Fruit fly (Drosophila melanogaster) whole organism, embryonic: ENCODE data around the gene CG14237.
A peak's percentile ranks its signal among the peaks of the same experiment; 100 is the strongest.

Source experiments
- CG11093 ChIP-seq: fragments of 200-800 bp; sonication (Bioruptor generic); IDR thresholded peaks from 3 replicates; pipeline ENCODE4 v1.3.6; 2022; ENCODE audit warnings: missing biosample characterization, missing genetic modification characterization
- CG12299 ChIP-seq: fragments of 200-800 bp; sonication (Bioruptor generic); optimal IDR thresholded peaks from 2 replicates; lab custom pipeline; 2018; ENCODE audit warnings: missing biosample characterization, mild to moderate bottlenecking, missing genetic modification characterization
- CG1233 ChIP-seq: fragments of 200-800 bp; sonication (Bioruptor generic); optimal IDR thresholded peaks from 4 replicates; lab custom pipeline; 2018; ENCODE audit warnings: missing biosample characterization, mild to moderate bottlenecking, missing genetic modification characterization
- CG12942 ChIP-seq: fragments of 200-800 bp; sonication (Bioruptor generic); optimal IDR thresholded peaks from 3 replicates; lab custom pipeline; 2016; ENCODE audit warnings: missing biosample characterization, missing genetic modification characterization
- CG16779 ChIP-seq: fragments of 200-800 bp; sonication (Bioruptor generic); IDR thresholded peaks from 2 replicates; pipeline ENCODE4 v1.3.6; 2022; ENCODE audit warnings: missing biosample characterization, missing genetic modification characterization
- CG17359 ChIP-seq: fragments of 200-800 bp; sonication (Bioruptor generic); optimal IDR thresholded peaks from 3 replicates; lab custom pipeline; 2018; ENCODE audit warnings: missing biosample characterization, mild to moderate bottlenecking, missing genetic modification characterization, moderate library complexity
- CG18011 ChIP-seq: fragments of 200-800 bp; sonication (Bioruptor generic); optimal IDR thresholded peaks from 2 replicates; lab custom pipeline; 2017; ENCODE audit warnings: missing biosample characterization, missing genetic modification characterization, mild to moderate bottlenecking, moderate library complexity, missing genotype
- CG18262 ChIP-seq: fragments of 200-800 bp; optimal IDR thresholded peaks from 3 replicates; lab custom pipeline; 2019; ENCODE audit warnings: missing biosample characterization, mild to moderate bottlenecking, missing genetic modification characterization, moderate library complexity
- CG18619 ChIP-seq: fragments of 200-800 bp; sonication (Bioruptor generic); optimal IDR thresholded peaks from 3 replicates; lab custom pipeline; 2017; ENCODE audit warnings: missing biosample characterization, mild to moderate bottlenecking, missing genetic modification characterization
- CG31441 ChIP-seq: fragments of 200-800 bp; sonication (Bioruptor generic); IDR thresholded peaks from 2 replicates; pipeline ENCODE4 v1.3.6; 2022; ENCODE audit warnings: missing biosample characterization, missing genetic modification characterization
- CG33557 ChIP-seq: fragments of 200-800 bp; sonication (Bioruptor generic); optimal IDR thresholded peaks from 2 replicates; lab custom pipeline; 2019; ENCODE audit warnings: missing biosample characterization, mild to moderate bottlenecking, missing genetic modification characterization, moderate library complexity
- CG4282 ChIP-seq: fragments of 200-800 bp; sonication (Bioruptor generic); optimal IDR thresholded peaks from 2 replicates; lab custom pipeline; 2016; ENCODE audit warnings: missing biosample characterization, missing genetic modification characterization
- CG4854 ChIP-seq: fragments of 200-800 bp; sonication (Bioruptor generic); optimal IDR thresholded peaks from 2 replicates; lab custom pipeline; 2016; ENCODE audit warnings: missing biosample characterization, missing genetic modification characterization, inconsistent platforms
- CG6654 ChIP-seq: fragments of 200-800 bp; sonication (Bioruptor generic); optimal IDR thresholded peaks from 2 replicates; lab custom pipeline; 2017; ENCODE audit warnings: missing biosample characterization, mild to moderate bottlenecking, missing genetic modification characterization
- CG7556 ChIP-seq: fragments of 200-800 bp; sonication (Bioruptor generic); optimal IDR thresholded peaks from 2 replicates; lab custom pipeline; 2017; ENCODE audit warnings: missing biosample characterization, mild to moderate bottlenecking, missing genetic modification characterization
- CG8281 ChIP-seq: fragments of 200-800 bp; sonication (Bioruptor generic); optimal IDR thresholded peaks from 2 replicates; lab custom pipeline; 2018; ENCODE audit warnings: missing biosample characterization, mild to moderate bottlenecking, missing genetic modification characterization, moderate library complexity
- CG8290 ChIP-seq, 3 experiments: fragments of 200-800 bp; sonication (Bioruptor generic); optimal IDR thresholded peaks; 2 replicates each; lab custom pipeline; 2016 to 2019; ENCODE audit warnings: missing biosample characterization in 3 of 3, missing genetic modification characterization in 3 of 3, mild to moderate bottlenecking in 2 of 3, moderate library complexity in 1 of 3
- CG8478 ChIP-seq: fragments of >200 bp; optimal IDR thresholded peaks from 2 replicates; lab custom pipeline; 2018
- CG9437 ChIP-seq: fragments of 200-800 bp; sonication (Bioruptor generic); optimal IDR thresholded peaks from 2 replicates; lab custom pipeline; 2018; ENCODE audit warnings: missing biosample characterization, mild to moderate bottlenecking, missing genetic modification characterization
- CG9609 ChIP-seq: fragments of 200-800 bp; sonication (Bioruptor generic); optimal IDR thresholded peaks from 3 replicates; lab custom pipeline; 2016; ENCODE audit warnings: missing biosample characterization, missing genetic modification characterization
- CG9727 ChIP-seq: fragments of 200-800 bp; sonication (Bioruptor generic); optimal IDR thresholded peaks from 3 replicates; lab custom pipeline; 2017; ENCODE audit warnings: missing biosample characterization, mild to moderate bottlenecking, missing genetic modification characterization
- D19A ChIP-seq: fragments of 200-800 bp; optimal IDR thresholded peaks from 3 replicates; lab custom pipeline; 2019; ENCODE audit warnings: missing biosample characterization, mild to moderate bottlenecking, missing genetic modification characterization, moderate library complexity
- Dek ChIP-seq: fragments of 200-800 bp; sonication (Bioruptor generic); optimal IDR thresholded peaks from 3 replicates; lab custom pipeline; 2019; ENCODE audit warnings: missing biosample characterization, mild to moderate bottlenecking, missing genetic modification characterization, moderate library complexity
- Dip3 ChIP-seq: fragments of 200-800 bp; sonication (Bioruptor generic); optimal IDR thresholded peaks from 3 replicates; lab custom pipeline; 2016; ENCODE audit warnings: missing biosample characterization, missing genetic modification characterization
- H2.0 ChIP-seq: fragments of 200-800 bp; sonication (Bioruptor generic); IDR thresholded peaks from 2 replicates; pipeline ENCODE4 v1.3.6; 2022; ENCODE audit warnings: missing biosample characterization, missing genetic modification characterization
- HLH3B ChIP-seq: fragments of 200-800 bp; sonication (Bioruptor generic); IDR thresholded peaks from 2 replicates; pipeline ENCODE4 v1.3.6; 2022; ENCODE audit warnings: missing biosample characterization, missing genetic modification characterization
- Kr ChIP-seq: fragments of 200-800 bp; sonication (Bioruptor generic); optimal IDR thresholded peaks from 2 replicates; lab custom pipeline; 2017; ENCODE audit warnings: missing biosample characterization, mild to moderate bottlenecking, missing genetic modification characterization
- Mad ChIP-seq: fragments of 200-800 bp; sonication (Bioruptor generic); optimal IDR thresholded peaks from 2 replicates; lab custom pipeline; 2016; ENCODE audit warnings: missing biosample characterization, missing genetic modification characterization
- Mes4 ChIP-seq: fragments of 200-800 bp; sonication (Bioruptor generic); optimal IDR thresholded peaks from 2 replicates; lab custom pipeline; 2016; ENCODE audit warnings: missing biosample characterization, missing genetic modification characterization
- NC2β ChIP-seq: fragments of 200-800 bp; sonication (Bioruptor generic); optimal IDR thresholded peaks from 2 replicates; lab custom pipeline; 2016; ENCODE audit warnings: missing biosample characterization, missing genetic modification characterization
- Neu2 ChIP-seq: fragments of 200-800 bp; sonication (Bioruptor generic); optimal IDR thresholded peaks from 3 replicates; lab custom pipeline; 2016; ENCODE audit warnings: missing biosample characterization, missing genetic modification characterization, borderline replicate concordance
- Pdp1 ChIP-seq, 2 experiments: fragments of 200-800 bp; sonication (Bioruptor generic); optimal IDR thresholded peaks; 3 replicates each; lab custom pipeline; 2016; ENCODE audit warnings: missing biosample characterization in 2 of 2, missing genetic modification characterization in 2 of 2, mild to moderate bottlenecking in 1 of 2, moderate library complexity in 1 of 2
- Rx ChIP-seq: fragments of 200-800 bp; sonication (Bioruptor generic); IDR thresholded peaks from 2 replicates; pipeline ENCODE4 v1.3.6; 2022; ENCODE audit warnings: missing biosample characterization, missing genetic modification characterization
- Taf1 ChIP-seq: fragments of 200-800 bp; sonication (Bioruptor generic); IDR thresholded peaks from 2 replicates; pipeline ENCODE4 v1.3.6; 2022; ENCODE audit warnings: missing biosample characterization, missing genetic modification characterization
- chm ChIP-seq: fragments of 200-800 bp; sonication (Bioruptor generic); IDR thresholded peaks from 2 replicates; pipeline ENCODE4 v1.3.6; 2022; ENCODE audit warnings: missing biosample characterization, missing genetic modification characterization
- da ChIP-seq: fragments of 200-800 bp; sonication (Bioruptor generic); optimal IDR thresholded peaks from 2 replicates; lab custom pipeline; 2016; ENCODE audit warnings: missing biosample characterization, missing genetic modification characterization
- danr ChIP-seq: fragments of 200-800 bp; sonication (Bioruptor generic); IDR thresholded peaks from 2 replicates; pipeline ENCODE4 v1.3.6; 2022; ENCODE audit warnings: missing biosample characterization, missing genetic modification characterization
- dm ChIP-seq: fragments of 200-800 bp; sonication (Bioruptor generic); optimal IDR thresholded peaks from 3 replicates; lab custom pipeline; 2016; ENCODE audit warnings: missing biosample characterization, missing genetic modification characterization
- dmrt11E ChIP-seq: fragments of 200-800 bp; sonication (Bioruptor generic); optimal IDR thresholded peaks from 3 replicates; lab custom pipeline; 2018; ENCODE audit warnings: missing biosample characterization, mild to moderate bottlenecking, missing genetic modification characterization, moderate library complexity
- gce ChIP-seq: fragments of 200-800 bp; sonication (Bioruptor generic); IDR thresholded peaks from 3 replicates; pipeline ENCODE4 v1.3.6; 2022; ENCODE audit warnings: missing biosample characterization, missing genetic modification characterization
- gem ChIP-seq: fragments of 200-800 bp; sonication (Bioruptor generic); optimal IDR thresholded peaks from 2 replicates; lab custom pipeline; 2019; ENCODE audit warnings: missing biosample characterization, mild to moderate bottlenecking, missing genetic modification characterization, moderate library complexity
- ind ChIP-seq: fragments of 200-800 bp; sonication (Bioruptor generic); optimal IDR thresholded peaks from 3 replicates; lab custom pipeline; 2016; ENCODE audit warnings: missing biosample characterization, missing genetic modification characterization
- lola ChIP-seq, 3 experiments: fragments of >200 bp in 2 of 3; fragments of 200-800 bp in 1 of 3; sonication (Bioruptor generic) in 1 of 3; optimal IDR thresholded peaks; 2 replicates each; lab custom pipeline; 2017 to 2019; ENCODE audit warnings: missing biosample characterization in 3 of 3, missing genetic modification characterization in 3 of 3, mild to moderate bottlenecking in 1 of 3, moderate library complexity in 1 of 3
- nerfin-1 ChIP-seq: fragments of 200-800 bp; sonication (Bioruptor generic); optimal IDR thresholded peaks from 3 replicates; lab custom pipeline; 2019; ENCODE audit warnings: missing biosample characterization, mild to moderate bottlenecking, missing genetic modification characterization, moderate library complexity
- run ChIP-seq: fragments of 200-800 bp; sonication (Bioruptor generic); optimal IDR thresholded peaks from 3 replicates; lab custom pipeline; 2018; ENCODE audit warnings: missing biosample characterization, mild to moderate bottlenecking, missing genetic modification characterization
- sd ChIP-seq: fragments of 200-800 bp; sonication (Bioruptor generic); optimal IDR thresholded peaks from 3 replicates; lab custom pipeline; 2018; ENCODE audit warnings: missing biosample characterization, mild to moderate bottlenecking, missing genetic modification characterization, moderate library complexity
- seq ChIP-seq: fragments of 200-800 bp; sonication (Bioruptor generic); IDR thresholded peaks from 2 replicates; pipeline ENCODE4 v1.3.6; 2022; ENCODE audit warnings: missing biosample characterization, missing genetic modification characterization
- usp ChIP-seq: fragments of >200 bp; optimal IDR thresholded peaks from 2 replicates; lab custom pipeline; 2017; ENCODE audit warnings: missing biosample characterization, missing genetic modification characterization
- z ChIP-seq: fragments of 200-800 bp; sonication (Bioruptor generic); IDR thresholded peaks from 3 replicates; pipeline ENCODE4 v1.3.6; 2022; ENCODE audit warnings: missing biosample characterization, missing genetic modification characterization
- zf30C ChIP-seq: fragments of 200-800 bp; sonication (Bioruptor generic); optimal IDR thresholded peaks from 3 replicates; lab custom pipeline; 2018; ENCODE audit warnings: missing biosample characterization, mild to moderate bottlenecking, missing genetic modification characterization

CG14237 gene

DNA sequence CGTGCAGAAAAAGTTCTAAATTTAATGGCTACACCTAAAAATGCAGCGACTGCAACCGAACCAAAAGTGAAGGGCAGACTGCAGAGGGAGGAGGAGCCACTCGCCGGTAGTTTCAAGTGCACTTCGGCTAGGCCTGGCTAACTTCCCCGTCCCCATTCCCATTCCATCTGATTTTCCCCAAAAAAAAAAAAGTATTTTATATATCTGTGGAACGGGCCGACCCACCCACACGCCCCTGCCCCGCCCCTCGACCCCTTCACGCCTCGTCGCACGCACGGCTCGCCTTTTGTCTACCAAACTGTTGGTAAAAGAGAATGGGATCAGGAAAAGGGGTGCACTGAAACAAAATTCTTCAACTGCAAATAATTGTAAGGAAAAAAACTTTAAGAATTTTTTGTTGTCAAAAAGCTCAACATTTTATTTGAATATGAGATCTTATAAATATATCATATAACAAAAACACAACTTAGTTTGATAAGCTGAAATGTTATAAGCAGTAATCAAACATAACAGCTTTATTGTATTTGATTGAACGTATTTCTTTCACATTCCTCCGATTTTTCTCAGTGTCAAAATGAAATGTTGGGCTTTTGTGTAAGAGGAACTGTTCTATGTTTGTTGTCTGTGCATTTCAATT, 12.7 kb upstream of the CG14237 start (continued):
- peak; percentile 49 for TF ChIP-seq run (tag; lab: Kevin White, UChicago)
- no peak for TF ChIP-seq usp (GFP tag; lab: Kevin White, UChicago)
- TF ChIP-seq Rx (GFP tag; lab: Robert Waterston, UW), result 0 out of 2 replicates have a peak, but pooled peaks have one; percentile 8
- TF ChIP-seq CG33557 (GFP tag; lab: Kevin White, UChicago), result no peak
- peak; percentile 30 for TF ChIP-seq CG12299 (tag; lab: Kevin White, UChicago)
- no peak for TF ChIP-seq CG18011 (GFP tag; lab: Kevin White, UChicago)
- TF ChIP-seq zf30C, result no peak
- no peak for TF ChIP-seq H2.0 (GFP tag; lab: Robert Waterston, UW)
- TF ChIP-seq CG6654 (GFP tag; lab: Kevin White, UChicago), result peak; percentile 41
- TF ChIP-seq CG17359 (tag; lab: Kevin White, UChicago), result peak; percentile 83
- TF ChIP-seq CG7556 (GFP tag; lab: Kevin White, UChicago), result peak; percentile 62
- TF ChIP-seq danr (GFP tag; lab: Robert Waterston, UW), result 0 out of 2 replicates have a peak, but pooled peaks have one; percentile 31
- no peak for TF ChIP-seq NC2β
- TF ChIP-seq CG12942, result no peak
- peak; percentile 45 for TF ChIP-seq CG9727 (GFP tag; lab: Kevin White, UChicago)
- TF ChIP-seq ind, result peak; percentile 35
- no peak for TF ChIP-seq CG4282
- TF ChIP-seq CG16779 (GFP tag; lab: Robert Waterston, UW), result no peak
- no peak for TF ChIP-seq CG8478 (lab: Kevin White, UChicago)
- peak; percentile 28 for TF ChIP-seq CG9437 (GFP tag; lab: Kevin White, UChicago)
- no peak for TF ChIP-seq Dip3 (GFP tag; lab: Kevin White, UChicago)
- peak; percentile 6 to 11 for TF ChIP-seq Pdp1 (GFP tag; optimal IDR thresholded peaks at IDR 0.05; lab: Kevin White, UChicago)
- TF ChIP-seq CG11093 (GFP tag; lab: Robert Waterston, UW), result peak; percentile 39; the same call in 1 of the 3 replicates
- TF ChIP-seq Taf1 (GFP tag; lab: Robert Waterston, UW), result no peak
- TF ChIP-seq Mad (GFP tag; lab: Kevin White, UChicago), result no peak
- peak; percentile 48 for TF ChIP-seq CG1233
- TF ChIP-seq CG8290 (GFP tag; optimal IDR thresholded peaks at IDR 0.05; lab: Kevin White, UChicago), result no peak
- no peak for TF ChIP-seq CG8290 (tag; optimal IDR thresholded peaks at IDR 0.05; lab: Kevin White, UChicago)
- peak in 1 of 3 experiments; percentile 33 for TF ChIP-seq lola (GFP tag; optimal IDR thresholded peaks at IDR 0.05; lab: Kevin White, UChicago)
- no peak for TF ChIP-seq D19A
- TF ChIP-seq sd (tag; lab: Kevin White, UChicago), result peak; percentile 3
- no peak for TF ChIP-seq z (GFP tag; lab: Robert Waterston, UW)
- TF ChIP-seq CG9609 (GFP tag; lab: Kevin White, UChicago), result no peak
- TF ChIP-seq gem (tag; lab: Kevin White, UChicago), result peak; percentile 81
- no peak for TF ChIP-seq chm
- TF ChIP-seq CG4854 (GFP tag; lab: Kevin White, UChicago), result no peak
- peak; percentile 74 for TF ChIP-seq nerfin-1 (tag; lab: Kevin White, UChicago)
- TF ChIP-seq CG18262 (tag; lab: Kevin White, UChicago), result peak; percentile 83
- 0 out of 2 replicates have a peak, but pooled peaks have one; percentile 17 for TF ChIP-seq seq (GFP tag; lab: Robert Waterston, UW)
- no peak for TF ChIP-seq Kr (GFP tag; lab: Kevin White, UChicago)
- no peak for TF ChIP-seq CG18619 (GFP tag; lab: Kevin White, UChicago)
- TF ChIP-seq gce (GFP tag; lab: Robert Waterston, UW), result no peak
- TF ChIP-seq Mes4 (GFP tag; lab: Kevin White, UChicago), result no peak
- no peak for TF ChIP-seq dm
- TF ChIP-seq CG8281 (tag; lab: Kevin White, UChicago), result peak; percentile 19
- peak; percentile 87 for TF ChIP-seq CG31441 (GFP tag; lab: Robert Waterston, UW)
- TF ChIP-seq da (GFP tag; lab: Kevin White, UChicago), result no peak
- no peak for TF ChIP-seq Dek (tag; lab: Kevin White, UChicago)
- peak; percentile 12 for TF ChIP-seq dmrt11E (tag; lab: Kevin White, UChicago)
- TF ChIP-seq HLH3B (GFP tag; lab: Robert Waterston, UW), result peak; percentile 55; the same call in 1 of the 2 replicates
- no peak for TF ChIP-seq Neu2 (GFP tag; lab: Kevin White, UChicago)
